Fruit fly (Drosophila melanogaster): ENCODE data around the gene CG2680.

The CG2680 gene

DNA sequence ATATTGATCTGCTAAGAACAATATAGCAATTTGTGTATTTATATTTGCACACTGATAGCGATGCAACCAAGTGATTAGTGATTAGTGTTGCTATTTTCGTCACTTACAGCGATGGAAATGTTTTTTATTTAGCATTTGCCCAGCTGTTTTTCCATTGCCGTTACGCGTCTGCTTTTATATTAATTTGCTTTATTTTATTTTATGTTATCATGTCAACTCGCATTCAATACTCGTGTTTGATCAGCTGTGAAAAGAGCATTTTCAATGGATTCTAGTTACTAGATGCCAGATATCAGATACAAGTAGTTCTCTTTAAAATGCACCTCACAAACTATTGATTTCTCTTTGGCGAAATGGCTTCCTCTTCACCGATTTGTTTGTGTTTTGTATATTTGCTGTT, 43.8 kb downstream of the CG2680 start (continued):
- peak; percentile 35 for TF ChIP-seq Fer1 (GFP tag; optimal IDR thresholded peaks at IDR 0.05)
- TF ChIP-seq sens (GFP tag), result peak; percentile 76
- TF ChIP-seq CG17568 (GFP tag; optimal IDR thresholded peaks at IDR 0.05), result peak; percentile 16
- TF ChIP-seq tap (tag; optimal IDR thresholded peaks at IDR 0.05), result no peak
- peak; percentile 30 for TF ChIP-seq CG13296 (GFP tag; optimal IDR thresholded peaks at IDR 0.05)
- no peak for TF ChIP-seq CG5180 (GFP tag; optimal IDR thresholded peaks at IDR 0.05)
- TF ChIP-seq Meics (GFP tag; optimal IDR thresholded peaks at IDR 0.05), result peak; percentile 21
- no peak for TF ChIP-seq CG2875 (GFP tag; optimal IDR thresholded peaks at IDR 0.05)
- peak; percentile 0 for TF ChIP-seq CG6765 (GFP tag; optimal IDR thresholded peaks at IDR 0.05)
- no peak for TF ChIP-seq CG42726 (GFP tag; IDR thresholded peaks at IDR 0.05; ENCODE audit: partially characterized antibody)
- peak; percentile 30 for TF ChIP-seq CG34376 (GFP tag; optimal IDR thresholded peaks at IDR 0.05)
- TF ChIP-seq CG11093 (GFP tag; IDR thresholded peaks at IDR 0.05), result no peak
- TF ChIP-seq tup (GFP tag; optimal IDR thresholded peaks at IDR 0.05), result no peak
- peak; percentile 21 for TF ChIP-seq CG6813 (GFP tag; optimal IDR thresholded peaks at IDR 0.05)

DNA sequence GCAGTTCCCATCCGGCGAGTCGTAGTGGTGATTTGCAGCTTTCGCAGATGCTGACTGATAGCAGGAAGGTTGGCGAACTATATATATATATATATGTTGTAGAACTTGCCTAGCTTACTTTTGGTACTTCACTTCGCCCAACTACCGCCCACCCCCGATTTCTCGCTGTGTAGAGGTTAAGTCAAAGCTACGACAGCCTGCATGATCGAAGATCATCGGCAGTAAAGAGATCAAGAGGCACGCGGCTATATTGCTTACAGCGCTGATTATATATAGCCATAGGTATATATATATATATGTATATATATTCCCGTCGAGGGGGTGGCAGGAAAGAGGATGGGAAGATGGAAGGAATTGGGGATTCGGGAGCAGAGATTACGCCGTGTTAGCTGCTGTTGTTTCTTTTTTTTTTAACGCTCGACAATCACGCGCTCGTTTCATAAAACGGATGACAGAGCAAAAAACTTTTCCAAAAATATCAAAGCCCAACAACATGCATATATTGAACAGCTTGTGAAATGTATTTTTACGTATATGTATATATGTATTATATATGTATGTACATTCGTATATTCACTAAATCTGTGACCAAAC, 44.6 kb downstream of the CG2680 start:
- TF ChIP-seq zfh1 (GFP tag; IDR thresholded peaks at IDR 0.05) (0 out of 3 replicates have a peak, but pooled peaks have one; percentile 12), croc (GFP tag; conservative IDR thresholded peaks at IDR 0.05) (no peak), pan (optimal IDR thresholded peaks at IDR 0.05) (no peak), pan (GFP tag; optimal IDR thresholded peaks at IDR 0.05 in 1 of 2, IDR thresholded peaks at IDR 0.05 in 1 of 2) (peak in 1 of 2 experiments; percentile 7)

DNA sequence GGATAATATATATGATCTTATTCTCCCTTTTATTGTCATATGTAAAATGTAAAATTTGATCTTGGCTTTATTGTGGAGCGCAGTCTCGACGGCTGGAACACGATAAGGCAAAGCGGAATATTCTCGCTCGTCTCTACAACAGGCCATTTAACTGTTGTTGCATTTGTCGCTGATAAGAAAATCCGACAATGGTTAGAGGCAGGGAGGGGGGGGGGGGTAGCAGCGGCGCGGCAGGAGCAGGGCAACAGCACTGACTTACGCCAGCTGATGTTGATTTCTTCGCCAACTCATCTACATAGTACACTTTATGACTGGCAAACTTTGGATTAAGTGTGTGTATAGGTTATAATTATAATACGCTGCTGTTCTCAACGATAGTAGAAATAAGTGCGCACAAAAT, 45.5 kb downstream of the CG2680 start:
- TF ChIP-seq CG8290 (GFP tag; optimal IDR thresholded peaks at IDR 0.05) (no peak), CG8290 (tag; optimal IDR thresholded peaks at IDR 0.05) (peak in 1 of 2 experiments; percentile 6), sens (GFP tag) (peak; percentile 49), mld (GFP tag; IDR thresholded peaks at IDR 0.05; ENCODE audit: partially characterized antibody) (no peak), E2f2 (GFP tag; IDR thresholded peaks at IDR 0.05) (no peak), crol (GFP tag; IDR thresholded peaks at IDR 0.05) (peak; percentile 81), ci (GFP tag; IDR thresholded peaks at IDR 0.05) (0 out of 3 replicates have a peak, but pooled peaks have one; percentile 43)

DNA sequence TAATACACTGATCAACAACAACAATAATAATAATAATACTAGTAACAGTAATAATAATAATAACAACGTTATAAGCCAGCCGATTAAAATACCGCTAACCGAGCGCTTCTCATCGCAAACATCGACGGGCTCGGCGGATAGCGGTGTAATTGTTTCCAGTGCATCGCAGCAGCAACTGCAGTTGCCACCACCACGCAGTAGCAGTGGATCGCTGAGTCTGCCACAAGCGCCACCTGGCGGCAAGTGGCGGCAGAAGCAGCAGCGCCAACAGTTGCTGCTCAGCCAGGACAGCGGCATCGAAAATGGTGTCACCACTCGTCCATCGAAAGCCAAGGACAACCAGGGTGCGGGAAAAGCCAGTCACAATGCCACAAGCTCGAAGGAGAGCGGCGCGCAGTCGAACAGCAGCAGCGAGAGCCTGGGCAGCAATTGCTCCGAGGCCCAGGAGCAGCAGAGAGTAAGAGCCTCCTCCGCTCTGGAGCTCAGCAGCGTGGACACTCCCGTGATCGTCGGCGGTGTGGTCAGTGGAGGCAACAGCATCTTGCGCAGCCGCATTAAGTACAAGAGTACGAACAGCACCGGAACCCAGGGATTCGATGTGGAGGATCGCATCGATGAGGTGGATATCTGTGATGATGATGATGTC, 47.7 kb downstream of the CG2680 start:
- TF ChIP-seq gem (tag; optimal IDR thresholded peaks at IDR 0.05) (peak; percentile 2), Opbp (GFP tag; IDR thresholded peaks at IDR 0.05; ENCODE audit: partially characterized antibody) (no peak), Med (GFP tag) (no peak), lov (optimal IDR thresholded peaks at IDR 0.05) (no peak), lov (GFP tag; IDR thresholded peaks at IDR 0.05) (0 out of 3 replicates have a peak, but pooled peaks have one; percentile 50), YL-1 (GFP tag; optimal IDR thresholded peaks at IDR 0.05) (no peak), CG7839 (tag; optimal IDR thresholded peaks at IDR 0.05) (peak; percentile 9), CG13424 (tag; optimal IDR thresholded peaks at IDR 0.05) (no peak), HLHmδ (GFP tag; optimal IDR thresholded peaks at IDR 0.05) (peak; percentile 49), gt (GFP tag; IDR thresholded peaks at IDR 0.05) (no peak), CG18262 (tag; optimal IDR thresholded peaks at IDR 0.05) (peak; percentile 6), CTCF (GFP tag; optimal IDR thresholded peaks at IDR 0.05) (peak; percentile 88), bsh (GFP tag; optimal IDR thresholded peaks at IDR 0.05) (peak in 1 of 2 experiments; percentile 8), tll (GFP tag; optimal IDR thresholded peaks at IDR 0.05) (no peak), ci (GFP tag; IDR thresholded peaks at IDR 0.05) (peak; percentile 61; the same call in 2 of the 3 replicates), D19A (tag; optimal IDR thresholded peaks at IDR 0.05) (peak; percentile 27), CG11247 (GFP tag; IDR thresholded peaks at IDR 0.05) (0 out of 2 replicates have a peak, but pooled peaks have one; percentile 18), CG10979 (tag; optimal IDR thresholded peaks at IDR 0.05) (peak; percentile 5), CG31441 (GFP tag; IDR thresholded peaks at IDR 0.05) (0 out of 2 replicates have a peak, but pooled peaks have one; percentile 26), onecut (GFP tag; IDR thresholded peaks at IDR 0.05) (peak; percentile 37), zf30C (GFP tag; optimal IDR thresholded peaks at IDR 0.05) (peak; percentile 61), ATbp (GFP tag; optimal IDR thresholded peaks at IDR 0.05) (peak; percentile 12)

All from whole organism, embryonic.